Worm (Caenorhabditis elegans) whole organism, late embryonic: ENCODE measurements around the gene Y43F8C.16.

Experiments used
- T23F11.4 ChIP-seq: fragments of 200-800 bp; sonication (Bioruptor generic); optimal IDR thresholded peaks from 2 replicates; lab custom pipeline; 2018; ENCODE audit warnings: mild to moderate bottlenecking, missing genetic modification characterization, missing compliant biosample characterization
- ama-1 ChIP-seq: fragments of 150-350 bp; optimal IDR thresholded peaks from 2 replicates; lab custom pipeline; 2014
- ceh-22 ChIP-seq: sonication (generic microtip); optimal IDR thresholded peaks from 2 replicates; lab custom pipeline; 2017; ENCODE audit warnings: missing biosample characterization, missing genetic modification characterization
- ceh-30 ChIP-seq: fragments of 150-350 bp; optimal IDR thresholded peaks from 2 replicates; lab custom pipeline; 2014; ENCODE audit warnings: missing biosample characterization, missing genetic modification characterization
- dmd-4 ChIP-seq: sonication (generic microtip); optimal IDR thresholded peaks from 2 replicates; lab custom pipeline; 2016; ENCODE audit warnings: borderline replicate concordance, missing genetic modification characterization, missing compliant biosample characterization
- nfya-1 ChIP-seq: sonication (generic microtip); optimal IDR thresholded peaks from 2 replicates; lab custom pipeline; 2017; ENCODE audit warnings: missing genetic modification characterization, mild to moderate bottlenecking, missing compliant biosample characterization, antibody characterized with exemption, moderate library complexity
- nhr-232 ChIP-seq: sonication (generic microtip); optimal IDR thresholded peaks from 2 replicates; lab custom pipeline; 2016; ENCODE audit warnings: missing genetic modification characterization, missing compliant biosample characterization
- pha-4 ChIP-seq: fragments of 150-350 bp; optimal IDR thresholded peaks from 2 replicates; lab custom pipeline; 2018; ENCODE audit warnings: missing biosample characterization, missing genetic modification reagents, missing genetic modification characterization
- pqm-1 ChIP-seq: sonication (generic microtip); optimal IDR thresholded peaks from 2 replicates; lab custom pipeline; 2016; ENCODE audit warnings: missing genetic modification characterization, missing compliant biosample characterization
- tbx-7 ChIP-seq: sonication (generic microtip); optimal IDR thresholded peaks from 2 replicates; lab custom pipeline; 2016; ENCODE audit warnings: missing genotype, missing genetic modification characterization, missing compliant biosample characterization
- unc-86 ChIP-seq: sonication (generic microtip); optimal IDR thresholded peaks from 2 replicates; lab custom pipeline; 2016; ENCODE audit warnings: missing genetic modification characterization, missing compliant biosample characterization

- TF ChIP-seq unc-86 (tag; lab: Kevin White, UChicago) (no peak), nhr-232 (tag; lab: Kevin White, UChicago) (no peak), ceh-22 (tag; lab: Kevin White, UChicago) (no peak), T23F11.4 (no peak), nfya-1 (tag; lab: Kevin White, UChicago) (no peak), tbx-7 (tag; lab: Kevin White, UChicago) (no peak), ama-1 (lab: Kevin White, UChicago) (no peak), pha-4 (tag; lab: Kevin White, UChicago) (no peak), dmd-4 (tag; lab: Kevin White, UChicago) (no peak), pqm-1 (tag; lab: Kevin White, UChicago) (no peak), ceh-30 (tag; lab: Kevin White, UChicago) (no peak)
These were observed 22.1 kb upstream of the Y43F8C.16 start, which contains the start of gene W04E12.7 for ce11 chrV:19737458-19737857.
